Worm (Caenorhabditis elegans) whole organism, young adult: Measurements from ENCODE around the gene msp-81.

ENCODE experiments used
- B0035.1 ChIP-seq: sonication (generic microtip); optimal IDR thresholded peaks from 2 replicates; lab custom pipeline; 2016; ENCODE audit warnings: missing genetic modification characterization, mild to moderate bottlenecking, missing compliant biosample characterization, missing genotype, missing genetic modification reagents
- D2030.7 ChIP-seq: fragments of 200-800 bp; sonication (Bioruptor generic); IDR thresholded peaks from 2 replicates; pipeline ENCODE4 v1.3.6; 2022; ENCODE audit warnings: missing genetic modification reagents, missing genetic modification characterization, missing compliant biosample characterization
- F10E7.11 ChIP-seq: sonication (generic microtip); optimal IDR thresholded peaks from 2 replicates; lab custom pipeline; 2017; ENCODE audit warnings: mild to moderate bottlenecking, missing genetic modification characterization, moderate library complexity, missing compliant biosample characterization
- F52B5.7 ChIP-seq: sonication (generic microtip); optimal IDR thresholded peaks from 2 replicates; lab custom pipeline; 2016; ENCODE audit warnings: mild to moderate bottlenecking, missing genetic modification characterization, missing compliant biosample characterization
- F57A8.1 ChIP-seq: fragments of 200-800 bp; sonication (Bioruptor generic); optimal IDR thresholded peaks from 2 replicates; lab custom pipeline; 2018; ENCODE audit warnings: mild to moderate bottlenecking, missing genetic modification characterization, moderate library complexity, missing compliant biosample characterization
- F57C9.4 ChIP-seq: sonication (generic microtip); optimal IDR thresholded peaks from 2 replicates; lab custom pipeline; 2017; ENCODE audit warnings: mild to moderate bottlenecking, missing genetic modification characterization, missing compliant biosample characterization
- K12H6.12 ChIP-seq: fragments of 200-800 bp; sonication (Bioruptor generic); optimal IDR thresholded peaks from 2 replicates; lab custom pipeline; 2018; ENCODE audit warnings: mild to moderate bottlenecking, missing genetic modification characterization, missing compliant biosample characterization
- T07F8.4 ChIP-seq: sonication (generic microtip); optimal IDR thresholded peaks from 2 replicates; lab custom pipeline; 2016; ENCODE audit warnings: mild to moderate bottlenecking, missing genetic modification characterization, moderate library complexity, missing compliant biosample characterization
- Y53G8AR.9 ChIP-seq: fragments of 200-800 bp; sonication (Bioruptor generic); conservative IDR thresholded peaks from 2 replicates; pipeline ENCODE4 v1.3.6; 2022; ENCODE audit warnings: missing genetic modification reagents, missing genetic modification characterization, missing compliant biosample characterization
- Y67H2A.10 ChIP-seq: fragments of 200-800 bp; sonication (Bioruptor generic); conservative IDR thresholded peaks from 2 replicates; pipeline ENCODE4 v1.3.6; 2022; ENCODE audit warnings: missing genetic modification reagents, missing genetic modification characterization, missing compliant biosample characterization
- Y95B8A.8 ChIP-seq: fragments of 200-800 bp; sonication (Bioruptor generic); IDR thresholded peaks from 2 replicates; pipeline ENCODE4 v1.3.6; 2022; ENCODE audit warnings: missing genetic modification reagents, missing genetic modification characterization, missing compliant biosample characterization
- atf-7 ChIP-seq: sonication (generic microtip); optimal IDR thresholded peaks from 2 replicates; lab custom pipeline; 2017; ENCODE audit warnings: mild to moderate bottlenecking, missing genetic modification characterization, missing compliant biosample characterization
- athp-1 ChIP-seq: sonication (generic microtip); optimal IDR thresholded peaks from 2 replicates; lab custom pipeline; 2017; ENCODE audit warnings: mild to moderate bottlenecking, missing genetic modification characterization, missing compliant biosample characterization
- attf-3 ChIP-seq: fragments of 200-800 bp; sonication (Bioruptor generic); conservative IDR thresholded peaks from 2 replicates; pipeline ENCODE4 v1.3.6; 2022; ENCODE audit warnings: missing genetic modification reagents, missing genetic modification characterization, missing compliant biosample characterization
- attf-6 ChIP-seq: fragments of 200-800 bp; sonication (Bioruptor generic); IDR thresholded peaks from 2 replicates; pipeline ENCODE4 v1.3.6; 2022; ENCODE audit warnings: missing genetic modification reagents, missing genetic modification characterization, missing compliant biosample characterization
- cebp-2 ChIP-seq: fragments of 200-800 bp; sonication (Bioruptor generic); IDR thresholded peaks from 2 replicates; pipeline ENCODE4 v1.3.6; 2022; ENCODE audit warnings: missing genetic modification characterization, missing compliant biosample characterization
- ceh-100 ChIP-seq: fragments of 200-800 bp; sonication (Bioruptor generic); IDR thresholded peaks from 2 replicates; pipeline ENCODE4 v1.3.6; 2022; ENCODE audit warnings: missing genetic modification reagents, missing genetic modification characterization, missing compliant biosample characterization
- ceh-27 ChIP-seq: fragments of 200-800 bp; sonication (Bioruptor generic); optimal IDR thresholded peaks from 2 replicates; lab custom pipeline; 2018; ENCODE audit warnings: mild to moderate bottlenecking, missing genetic modification characterization, moderate library complexity, missing compliant biosample characterization
- ceh-58 ChIP-seq: fragments of 200-800 bp; sonication (Bioruptor generic); IDR thresholded peaks from 2 replicates; pipeline ENCODE4 v1.3.6; 2022; ENCODE audit warnings: missing genetic modification characterization, missing compliant biosample characterization
- ceh-91 ChIP-seq: fragments of 200-800 bp; sonication (Bioruptor generic); IDR thresholded peaks from 2 replicates; pipeline ENCODE4 v1.3.6; 2022; ENCODE audit warnings: missing genetic modification reagents, missing genetic modification characterization, missing compliant biosample characterization
- chd-7 ChIP-seq: sonication (generic microtip); optimal IDR thresholded peaks from 2 replicates; lab custom pipeline; 2016; ENCODE audit warnings: mild to moderate bottlenecking, missing genetic modification characterization, moderate library complexity, missing compliant biosample characterization
- egl-18 ChIP-seq: fragments of 200-800 bp; sonication (Bioruptor generic); IDR thresholded peaks from 2 replicates; pipeline ENCODE4 v1.3.6; 2022; ENCODE audit warnings: missing genetic modification reagents, missing genetic modification characterization, missing compliant biosample characterization
- egrh-3 ChIP-seq: fragments of 200-800 bp; sonication (Bioruptor generic); IDR thresholded peaks from 2 replicates; pipeline ENCODE4 v1.3.6; 2022; ENCODE audit warnings: missing genetic modification reagents, missing genetic modification characterization, missing compliant biosample characterization
- fkh-3 ChIP-seq: sonication (generic microtip); optimal IDR thresholded peaks from 2 replicates; lab custom pipeline; 2016; ENCODE audit warnings: mild to moderate bottlenecking, missing genetic modification characterization, missing compliant biosample characterization
- hmg-1.2 ChIP-seq: fragments of 200-800 bp; sonication (Bioruptor generic); IDR thresholded peaks from 2 replicates; pipeline ENCODE4 v1.3.6; 2022; ENCODE audit warnings: missing genetic modification reagents, missing genetic modification characterization, missing compliant biosample characterization
- hmg-20 ChIP-seq: fragments of 200-800 bp; sonication (Bioruptor generic); IDR thresholded peaks from 2 replicates; pipeline ENCODE4 v1.3.6; 2022; ENCODE audit warnings: missing genetic modification reagents, missing genetic modification characterization, missing compliant biosample characterization
- lin-26 ChIP-seq: fragments of 200-800 bp; sonication (Bioruptor generic); IDR thresholded peaks from 2 replicates; pipeline ENCODE4 v1.3.6; 2022; ENCODE audit warnings: missing genetic modification reagents, missing genetic modification characterization, missing compliant biosample characterization
- lin-40 ChIP-seq: sonication (generic microtip); optimal IDR thresholded peaks from 2 replicates; lab custom pipeline; 2016; ENCODE audit warnings: missing genetic modification characterization, mild to moderate bottlenecking, missing compliant biosample characterization, missing genotype, missing genetic modification reagents
- lsl-1 ChIP-seq: fragments of 200-800 bp; sonication (Bioruptor generic); optimal IDR thresholded peaks from 2 replicates; lab custom pipeline; 2018; ENCODE audit warnings: mild to moderate bottlenecking, missing genetic modification characterization, moderate library complexity, missing compliant biosample characterization
- lsy-27 ChIP-seq: sonication (generic microtip); optimal IDR thresholded peaks from 2 replicates; lab custom pipeline; 2017; ENCODE audit warnings: missing genetic modification characterization, mild to moderate bottlenecking, missing compliant biosample characterization, antibody characterized with exemption, missing genotype, borderline replicate concordance; ENCODE audit not compliant: insufficient read depth
- madf-3 ChIP-seq: fragments of 200-800 bp; sonication (Bioruptor generic); IDR thresholded peaks from 2 replicates; pipeline ENCODE4 v1.3.6; 2022; ENCODE audit warnings: missing genetic modification reagents, missing genetic modification characterization, missing compliant biosample characterization
- madf-6 ChIP-seq: fragments of 200-800 bp; sonication (Bioruptor generic); IDR thresholded peaks from 2 replicates; pipeline ENCODE4 v1.3.6; 2022; ENCODE audit warnings: missing genetic modification reagents, missing genetic modification characterization, missing compliant biosample characterization
- madf-8 ChIP-seq: fragments of 200-800 bp; sonication (Bioruptor generic); conservative IDR thresholded peaks from 2 replicates; pipeline ENCODE4 v1.3.6; 2022; ENCODE audit warnings: missing genetic modification reagents, missing genetic modification characterization, missing compliant biosample characterization
- mes-4 ChIP-seq: sonication (generic microtip); optimal IDR thresholded peaks from 2 replicates; lab custom pipeline; 2016; ENCODE audit warnings: missing genotype, missing genetic modification characterization, missing compliant biosample characterization
- nhr-27 ChIP-seq: fragments of 200-800 bp; sonication (Bioruptor generic); optimal IDR thresholded peaks from 2 replicates; lab custom pipeline; 2018; ENCODE audit warnings: mild to moderate bottlenecking, missing genetic modification characterization, moderate library complexity, missing compliant biosample characterization
- rec-8 ChIP-seq, 2 experiments: sonication (generic microtip); optimal IDR thresholded peaks; 2 replicates each; lab custom pipeline; 2016; ENCODE audit warnings: mild to moderate bottlenecking in 2 of 2, missing genetic modification characterization in 2 of 2, missing genetic modification reagents in 2 of 2, missing genotype in 2 of 2, missing biosample characterization in 1 of 2, missing compliant biosample characterization in 1 of 2, moderate library complexity in 1 of 2
- rpc-1 ChIP-seq, 2 experiments: fragments of 150-350 bp in 1 of 2; sonication (generic microtip) in 1 of 2; optimal IDR thresholded peaks; 2 replicates each; lab custom pipeline; 2014 to 2018; ENCODE audit warnings: missing biosample characterization in 1 of 2, missing genetic modification characterization in 1 of 2, missing genetic modification reagents in 1 of 2, missing genotype in 1 of 2
- snpc-1.3 ChIP-seq: sonication (generic microtip); optimal IDR thresholded peaks from 2 replicates; lab custom pipeline; 2017; ENCODE audit warnings: missing genetic modification characterization, mild to moderate bottlenecking, missing compliant biosample characterization, antibody characterized with exemption, moderate library complexity, missing genotype, missing genetic modification reagents; ENCODE audit not compliant: insufficient read depth
- sptf-2 ChIP-seq: fragments of 200-800 bp; sonication (Bioruptor generic); optimal IDR thresholded peaks from 2 replicates; lab custom pipeline; 2018; ENCODE audit warnings: mild to moderate bottlenecking, missing genetic modification characterization, missing compliant biosample characterization
- tbp1 ChIP-seq: fragments of 200-800 bp; sonication (Bioruptor generic); optimal IDR thresholded peaks from 2 replicates; lab custom pipeline; 2018; ENCODE audit warnings: mild to moderate bottlenecking, missing genetic modification characterization, missing compliant biosample characterization
- tbx-9 ChIP-seq: sonication (generic microtip); optimal IDR thresholded peaks from 2 replicates; lab custom pipeline; 2016; ENCODE audit warnings: borderline replicate concordance, missing genetic modification characterization, inconsistent platforms, missing compliant biosample characterization
- tlf-1 ChIP-seq: fragments of 200-800 bp; sonication (Bioruptor generic); optimal IDR thresholded peaks from 2 replicates; lab custom pipeline; 2018; ENCODE audit warnings: mild to moderate bottlenecking, missing genetic modification characterization, missing compliant biosample characterization
- unc-130 ChIP-seq: sonication (generic microtip); optimal IDR thresholded peaks from 2 replicates; lab custom pipeline; 2016; ENCODE audit warnings: missing genetic modification reagents, missing genetic modification characterization, missing compliant biosample characterization
- xnd-1 ChIP-seq: sonication (generic microtip); optimal IDR thresholded peaks from 2 replicates; lab custom pipeline; 2016; ENCODE audit warnings: missing genotype, missing genetic modification reagents, missing genetic modification characterization, missing compliant biosample characterization
- ztf-18 ChIP-seq: sonication (generic microtip); optimal IDR thresholded peaks from 2 replicates; lab custom pipeline; 2016; ENCODE audit warnings: missing genotype, mild to moderate bottlenecking, missing genetic modification characterization, missing compliant biosample characterization
- ztf-26 ChIP-seq: sonication (generic microtip); optimal IDR thresholded peaks from 2 replicates; lab custom pipeline; 2017; ENCODE audit warnings: missing genetic modification characterization, missing compliant biosample characterization
- ztf-6 ChIP-seq: fragments of 200-800 bp; sonication (Bioruptor generic); IDR thresholded peaks from 2 replicates; pipeline ENCODE4 v1.3.6; 2022; ENCODE audit warnings: missing genetic modification reagents, missing genetic modification characterization, missing compliant biosample characterization

The msp-81 gene

ce11 chrIV:9825196-9825744, 10.9 kb downstream of the msp-81 start, which contains the start of gene mtr-4 (continued):
- TF ChIP-seq lin-26 (GFP tag; lab: Robert Waterston, UW): no peak
- TF ChIP-seq ceh-100 (GFP tag; lab: Robert Waterston, UW): peak; percentile 43
- peak; percentile 40 for TF ChIP-seq attf-3
- TF ChIP-seq mes-4: no peak
- peak; percentile 51 for TF ChIP-seq hmg-1.2 (GFP tag; lab: Robert Waterston, UW)
- TF ChIP-seq B0035.1 (tag; lab: Kevin White, UChicago): no peak
- no peak for TF ChIP-seq T07F8.4 (tag; lab: Kevin White, UChicago)
- TF ChIP-seq F57A8.1 (GFP tag; lab: Kevin White, UChicago): no peak
- peak; percentile 96 for TF ChIP-seq madf-6 (GFP tag; lab: Robert Waterston, UW)
- no peak for TF ChIP-seq fkh-3 (tag; lab: Kevin White, UChicago)
- no peak for TF ChIP-seq ceh-58 (GFP tag; lab: Robert Waterston, UW)
- peak; percentile 85 for TF ChIP-seq D2030.7 (GFP tag; lab: Robert Waterston, UW)
- TF ChIP-seq lsy-27 (tag; lab: Kevin White, UChicago): no peak
- no peak for TF ChIP-seq rec-8 (tag; optimal IDR thresholded peaks at IDR 0.05; lab: Kevin White, UChicago)
- TF ChIP-seq ceh-91 (GFP tag; lab: Robert Waterston, UW): peak; percentile 77
- TF ChIP-seq ztf-26 (tag; lab: Kevin White, UChicago): no peak
- TF ChIP-seq xnd-1 (tag; lab: Kevin White, UChicago): peak; percentile 93
- TF ChIP-seq K12H6.12 (tag; lab: Kevin White, UChicago): no peak
- no peak for TF ChIP-seq lin-40 (tag; lab: Kevin White, UChicago)
- 0 out of 2 replicates have a peak, but pooled peaks have one; percentile 74 for TF ChIP-seq Y95B8A.8 (GFP tag; lab: Robert Waterston, UW)
- TF ChIP-seq tlf-1: no peak
- TF ChIP-seq egrh-3 (GFP tag; lab: Robert Waterston, UW): no peak
- peak; percentile 34 for TF ChIP-seq athp-1
- TF ChIP-seq lsl-1: peak; percentile 98
- no peak for TF ChIP-seq Y67H2A.10 (GFP tag; lab: Robert Waterston, UW)
- TF ChIP-seq rpc-1 (optimal IDR thresholded peaks at IDR 0.05; lab: Kevin White, UChicago): no peak
- no peak for TF ChIP-seq rpc-1 (tag; optimal IDR thresholded peaks at IDR 0.05; lab: Kevin White, UChicago)
- TF ChIP-seq chd-7 (tag; lab: Kevin White, UChicago): no peak
- TF ChIP-seq tbp1: peak; percentile 30
- no peak for TF ChIP-seq ztf-18 (tag; lab: Kevin White, UChicago)
- no peak for TF ChIP-seq atf-7 (tag; lab: Kevin White, UChicago)
- no peak for TF ChIP-seq cebp-2
- TF ChIP-seq attf-6 (GFP tag; lab: Robert Waterston, UW): 0 out of 2 replicates have a peak, but pooled peaks have one; percentile 17
- TF ChIP-seq egl-18 (GFP tag; lab: Robert Waterston, UW): no peak
- TF ChIP-seq madf-8 (GFP tag; lab: Robert Waterston, UW): peak; percentile 90
- TF ChIP-seq sptf-2 (GFP tag; lab: Kevin White, UChicago): no peak
- no peak for TF ChIP-seq ztf-6

ce11 chrIV:9824480-9824879, 11.7 kb downstream of the msp-81 start, which contains the start of gene catp-6:
TSS of gene catp-6 (minus strand) at chrIV:9824580.
- TF ChIP-seq unc-130 (GFP tag; lab: Kevin White, UChicago) (no peak), snpc-1.3 (tag; lab: Kevin White, UChicago) (no peak), egrh-3 (GFP tag; lab: Robert Waterston, UW) (no peak), nhr-27 (tag; lab: Kevin White, UChicago) (no peak), ceh-27 (GFP tag; lab: Kevin White, UChicago) (no peak), mes-4 (no peak), F10E7.11 (tag; lab: Kevin White, UChicago) (no peak), F57C9.4 (tag; lab: Kevin White, UChicago) (no peak), tbx-9 (no peak), F52B5.7 (tag; lab: Kevin White, UChicago) (no peak), Y53G8AR.9 (no peak), hmg-20 (no peak), madf-3 (GFP tag; lab: Robert Waterston, UW) (no peak)
